Worm (Caenorhabditis elegans) whole organism, early embryonic: Measurements from ENCODE around the gene eng-1.

Experiments used
- B0310.2 ChIP-seq: sonication (generic microtip); optimal IDR thresholded peaks from 2 replicates; lab custom pipeline; 2016; ENCODE audit warnings: mild to moderate bottlenecking, missing genetic modification characterization, missing compliant biosample characterization
- F13C5.2 ChIP-seq: sonication (generic microtip); optimal IDR thresholded peaks from 2 replicates; lab custom pipeline; 2017; ENCODE audit warnings: mild to moderate bottlenecking, missing genetic modification characterization, inconsistent platforms, missing compliant biosample characterization
- aly-1 ChIP-seq: sonication (generic microtip); optimal IDR thresholded peaks from 2 replicates; lab custom pipeline; 2016; ENCODE audit warnings: missing genetic modification characterization, missing compliant biosample characterization
- ama-1 ChIP-seq: fragments of 150-350 bp; optimal IDR thresholded peaks from 2 replicates; lab custom pipeline; 2014
- ceh-13 ChIP-seq: fragments of 200-800 bp; sonication (Bioruptor generic); optimal IDR thresholded peaks from 2 replicates; lab custom pipeline; 2018; ENCODE audit warnings: mild to moderate bottlenecking, missing genetic modification characterization, missing compliant biosample characterization
- ceh-36 ChIP-seq: sonication (generic microtip); optimal IDR thresholded peaks from 2 replicates; lab custom pipeline; 2016; ENCODE audit warnings: missing genetic modification characterization, inconsistent platforms, missing compliant biosample characterization
- ets-7 ChIP-seq: sonication (generic microtip); optimal IDR thresholded peaks from 2 replicates; lab custom pipeline; 2016; ENCODE audit warnings: missing genotype, missing genetic modification characterization, missing compliant biosample characterization
- flt-1 ChIP-seq: fragments of 200-800 bp; sonication (Bioruptor generic); IDR thresholded peaks from 2 replicates; pipeline ENCODE4 v1.3.6; 2022; ENCODE audit warnings: missing genetic modification characterization, missing compliant biosample characterization
- hmbx-1 ChIP-seq: sonication (generic microtip); optimal IDR thresholded peaks from 2 replicates; lab custom pipeline; 2016; ENCODE audit warnings: mild to moderate bottlenecking, missing genetic modification characterization, missing compliant biosample characterization
- hmg-4 ChIP-seq: fragments of 200-800 bp; sonication (Bioruptor generic); optimal IDR thresholded peaks from 2 replicates; lab custom pipeline; 2018; ENCODE audit warnings: mild to moderate bottlenecking, missing genetic modification characterization, missing compliant biosample characterization
- hnd-1 ChIP-seq: sonication (generic microtip); optimal IDR thresholded peaks from 2 replicates; lab custom pipeline; 2016; ENCODE audit warnings: missing genetic modification characterization, missing compliant biosample characterization
- pes-1 ChIP-seq: fragments of 200-800 bp; sonication (Bioruptor generic); IDR thresholded peaks from 2 replicates; pipeline ENCODE4 v1.3.6; 2022; ENCODE audit warnings: missing genetic modification reagents, missing genetic modification characterization, missing compliant biosample characterization
- scrt-1 ChIP-seq: fragments of 200-800 bp; sonication (Bioruptor generic); IDR thresholded peaks from 2 replicates; pipeline ENCODE4 v1.3.6; 2022; ENCODE audit warnings: missing genetic modification characterization, missing compliant biosample characterization
- sea-1 ChIP-seq: fragments of 200-800 bp; sonication (Bioruptor generic); conservative IDR thresholded peaks from 2 replicates; pipeline ENCODE4 v1.3.6; 2022; ENCODE audit warnings: missing genetic modification characterization, missing compliant biosample characterization
- tbx-11 ChIP-seq: fragments of 200-800 bp; sonication (Bioruptor generic); IDR thresholded peaks from 2 replicates; pipeline ENCODE4 v1.3.6; 2022; ENCODE audit warnings: missing genetic modification characterization, missing compliant biosample characterization
- tbx-37 ChIP-seq: fragments of 200-800 bp; sonication (Bioruptor generic); conservative IDR thresholded peaks from 2 replicates; pipeline ENCODE4 v1.3.6; 2022; ENCODE audit warnings: missing genetic modification reagents, missing genetic modification characterization, missing compliant biosample characterization
- tra-4 ChIP-seq: sonication (generic microtip); optimal IDR thresholded peaks from 2 replicates; lab custom pipeline; 2017; ENCODE audit warnings: missing genetic modification characterization, missing compliant biosample characterization

Gene eng-1

DNA sequence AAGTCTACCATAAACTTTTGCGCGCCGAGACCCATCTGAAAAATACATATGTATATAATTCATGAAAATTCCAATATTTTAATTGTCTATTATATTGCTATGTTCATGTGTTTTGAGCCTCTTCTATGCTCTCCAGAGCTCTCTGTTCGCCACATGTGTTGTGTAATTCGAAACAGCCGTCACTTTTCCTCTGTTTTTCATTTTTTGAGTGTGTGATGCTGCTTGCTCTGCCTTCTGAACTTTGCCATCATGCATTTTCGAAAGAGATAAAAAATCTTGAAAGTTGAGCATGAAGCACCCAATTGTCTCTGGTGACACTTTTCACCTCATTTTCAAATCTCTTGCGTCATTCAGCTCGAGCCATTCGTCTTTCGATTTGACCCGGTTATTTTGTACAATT lies 4.0 kb upstream of the eng-1 start:
- TF ChIP-seq ceh-36 (tag; lab: Kevin White, UChicago) (no peak), sea-1 (GFP tag; lab: Robert Waterston, UW) (no peak), tra-4 (tag; lab: Kevin White, UChicago) (no peak), tbx-37 (GFP tag; lab: Robert Waterston, UW) (no peak), hmbx-1 (tag; lab: Kevin White, UChicago) (no peak), hnd-1 (tag; lab: Kevin White, UChicago) (no peak), pes-1 (GFP tag; lab: Robert Waterston, UW) (no peak), hmg-4 (GFP tag; lab: Kevin White, UChicago) (no peak), aly-1 (tag; lab: Kevin White, UChicago) (no peak), B0310.2 (tag; lab: Kevin White, UChicago) (no peak), scrt-1 (GFP tag; lab: Robert Waterston, UW) (no peak), ama-1 (lab: Kevin White, UChicago) (no peak), ceh-13 (no peak), flt-1 (GFP tag; lab: Robert Waterston, UW) (no peak), F13C5.2 (tag; lab: Kevin White, UChicago) (no peak), ets-7 (tag; lab: Kevin White, UChicago) (no peak), tbx-11 (GFP tag; lab: Robert Waterston, UW) (no peak)

DNA sequence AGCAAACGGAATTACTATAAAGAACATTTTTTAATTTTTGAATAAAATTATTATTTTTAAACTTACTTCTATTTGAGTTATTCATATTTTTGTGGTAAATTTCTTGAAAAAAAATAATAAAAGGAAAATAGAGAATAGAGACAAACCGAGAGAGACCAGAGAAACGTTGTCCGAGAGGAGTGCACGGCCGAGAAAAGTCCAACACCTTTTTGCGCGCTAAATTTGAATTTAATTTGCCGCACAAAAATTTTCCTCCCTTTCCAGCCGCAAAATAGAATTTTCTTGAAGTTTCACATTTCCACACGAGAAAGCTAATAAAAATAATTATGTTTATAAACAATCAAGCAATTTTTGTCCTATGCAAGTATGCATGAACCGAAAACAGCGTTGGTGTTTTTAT lies 3.5 kb upstream of the eng-1 start, which contains the start of the genes F01F1.11 and F01F1.3:
Gene F01F1.11 (minus strand): TSS at position 118 of the 400 bp plus-strand sequence.
Gene F01F1.3 (plus strand): TSS at position 179 of the 400 bp plus-strand sequence.
- peak; percentile 66; the same call in 1 of the 2 replicates for TF ChIP-seq tbx-37 (GFP tag; lab: Robert Waterston, UW)
- no peak for TF ChIP-seq ama-1 (lab: Kevin White, UChicago)
- no peak for TF ChIP-seq hmg-4 (GFP tag; lab: Kevin White, UChicago)
- no peak for TF ChIP-seq aly-1 (tag; lab: Kevin White, UChicago)
- no peak for TF ChIP-seq scrt-1 (GFP tag; lab: Robert Waterston, UW)
- no peak for TF ChIP-seq ceh-36 (tag; lab: Kevin White, UChicago)
- TF ChIP-seq pes-1 (GFP tag; lab: Robert Waterston, UW) = peak; percentile 53; the same call in 1 of the 2 replicates
- TF ChIP-seq tra-4 (tag; lab: Kevin White, UChicago) = no peak
- no peak for TF ChIP-seq F13C5.2 (tag; lab: Kevin White, UChicago)
- TF ChIP-seq sea-1 (GFP tag; lab: Robert Waterston, UW) = no peak
- TF ChIP-seq B0310.2 (tag; lab: Kevin White, UChicago) = no peak
- no peak for TF ChIP-seq hnd-1 (tag; lab: Kevin White, UChicago)
- no peak for TF ChIP-seq hmbx-1 (tag; lab: Kevin White, UChicago)
- TF ChIP-seq ceh-13 = no peak
- TF ChIP-seq flt-1 (GFP tag; lab: Robert Waterston, UW) = no peak
- TF ChIP-seq tbx-11 (GFP tag; lab: Robert Waterston, UW) = no peak

DNA sequence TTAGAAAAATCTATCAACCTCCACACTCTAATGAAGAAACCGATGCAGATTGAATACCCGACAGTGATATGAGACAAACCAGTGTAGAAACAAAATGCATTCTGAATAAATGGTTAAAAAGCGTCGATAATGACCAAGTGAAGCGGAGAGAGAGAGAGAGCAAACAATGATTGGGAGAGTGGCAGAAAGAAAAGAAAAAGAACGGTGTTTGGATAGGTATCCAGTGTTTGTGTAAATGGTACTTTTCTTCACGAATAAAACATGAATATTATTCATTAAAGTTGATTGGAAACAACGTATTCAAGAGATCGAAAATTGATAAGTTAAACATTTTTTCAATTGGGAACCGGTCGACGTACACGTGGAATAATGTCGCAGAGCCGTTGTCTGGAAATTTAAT lies 1.1 kb upstream of the eng-1 start, which contains the start of gene F01F1.15:
Gene F01F1.15 (minus strand): TSS at position 101 of the 400 bp plus-strand sequence.
- TF ChIP-seq ceh-36 (tag; lab: Kevin White, UChicago) (no peak), sea-1 (GFP tag; lab: Robert Waterston, UW) (no peak), F13C5.2 (tag; lab: Kevin White, UChicago) (no peak), ama-1 (lab: Kevin White, UChicago) (no peak), ceh-13 (no peak), tbx-37 (GFP tag; lab: Robert Waterston, UW) (no peak), hmbx-1 (tag; lab: Kevin White, UChicago) (no peak), hnd-1 (tag; lab: Kevin White, UChicago) (no peak), tra-4 (tag; lab: Kevin White, UChicago) (no peak), aly-1 (tag; lab: Kevin White, UChicago) (no peak), B0310.2 (tag; lab: Kevin White, UChicago) (no peak), hmg-4 (GFP tag; lab: Kevin White, UChicago) (no peak), tbx-11 (GFP tag; lab: Robert Waterston, UW) (no peak), pes-1 (GFP tag; lab: Robert Waterston, UW) (no peak), flt-1 (GFP tag; lab: Robert Waterston, UW) (no peak)

DNA sequence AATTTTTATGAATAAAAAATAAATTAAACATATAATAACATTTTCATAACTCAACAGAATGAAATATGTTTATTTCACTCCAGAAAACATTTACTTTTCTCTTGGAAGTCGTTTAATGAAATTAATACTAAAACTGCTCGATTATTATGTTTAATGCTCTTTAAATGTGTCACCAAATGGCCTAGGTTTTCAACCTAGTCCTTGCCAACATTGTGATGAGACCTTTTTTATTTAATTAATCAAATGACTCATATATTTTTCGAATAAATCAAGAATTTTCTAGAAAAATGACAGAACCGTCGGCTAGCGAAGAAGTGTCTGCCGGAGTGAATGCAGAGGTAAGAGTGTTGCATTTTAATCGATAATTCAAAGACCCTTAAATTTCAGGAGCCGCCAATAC lies 4.0 kb downstream of the eng-1 start, which contains the start of gene rabn-5:
Gene rabn-5 (plus strand): TSS at position 284 of the 400 bp plus-strand sequence.
- TF ChIP-seq B0310.2 (tag; lab: Kevin White, UChicago) (no peak), aly-1 (tag; lab: Kevin White, UChicago) (no peak), pes-1 (GFP tag; lab: Robert Waterston, UW) (no peak)

DNA sequence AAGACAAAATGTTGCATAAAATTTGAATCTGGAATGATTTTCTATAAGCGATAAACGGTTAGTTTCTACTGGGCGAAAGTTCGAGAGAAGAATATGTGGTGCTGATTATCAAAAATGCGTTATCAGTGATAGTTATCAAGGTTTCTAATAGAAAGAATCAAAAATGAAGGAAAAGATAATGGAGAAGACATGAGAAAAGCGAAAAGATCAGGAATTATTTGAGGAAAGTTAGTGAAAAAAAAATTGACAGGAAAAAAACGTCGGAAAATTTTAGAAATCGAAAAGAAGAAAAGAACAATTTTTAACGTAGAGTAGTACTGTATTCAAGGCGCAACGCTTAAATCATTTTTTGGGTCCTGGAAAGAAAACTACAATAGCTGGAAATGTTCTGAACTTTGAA lies 4.5 kb downstream of the eng-1 start, which contains the start of gene dnpp-1:
Gene dnpp-1 (minus strand): TSS at position 30 of the 400 bp plus-strand sequence.
- TF ChIP-seq ama-1 (lab: Kevin White, UChicago) (no peak), hmbx-1 (tag; lab: Kevin White, UChicago) (no peak), ets-7 (tag; lab: Kevin White, UChicago) (no peak), ceh-13 (no peak), F13C5.2 (tag; lab: Kevin White, UChicago) (no peak), sea-1 (GFP tag; lab: Robert Waterston, UW) (no peak), tbx-11 (GFP tag; lab: Robert Waterston, UW) (no peak), hmg-4 (GFP tag; lab: Kevin White, UChicago) (no peak), flt-1 (GFP tag; lab: Robert Waterston, UW) (no peak), ceh-36 (tag; lab: Kevin White, UChicago) (no peak), tbx-37 (GFP tag; lab: Robert Waterston, UW) (no peak), pes-1 (GFP tag; lab: Robert Waterston, UW) (no peak), scrt-1 (GFP tag; lab: Robert Waterston, UW) (no peak), aly-1 (tag; lab: Kevin White, UChicago) (no peak), hnd-1 (tag; lab: Kevin White, UChicago) (no peak), tra-4 (tag; lab: Kevin White, UChicago) (no peak), B0310.2 (tag; lab: Kevin White, UChicago) (no peak)

DNA sequence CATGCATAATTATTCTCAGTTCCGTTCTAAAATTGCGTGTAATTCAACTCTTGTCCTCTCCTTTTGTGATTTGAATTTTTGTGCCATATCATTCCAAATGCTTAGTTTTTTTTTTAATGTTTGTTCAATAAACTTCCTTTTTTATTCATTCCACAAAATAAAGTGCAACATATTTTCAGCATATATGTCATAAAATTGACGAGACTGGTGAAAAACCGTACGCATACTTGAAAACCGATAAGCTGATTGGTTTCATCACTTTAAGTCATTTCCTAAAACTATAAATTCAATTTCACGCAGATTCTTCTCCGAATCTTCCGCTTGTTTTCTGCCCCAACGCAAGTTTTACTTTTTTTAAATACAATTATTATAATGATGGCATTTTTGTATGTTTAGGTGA lies 9.3 kb downstream of the eng-1 start, which contains the start of gene dpf-4:
Gene dpf-4 (plus strand): TSS at position 301 of the 400 bp plus-strand sequence.
- no peak for TF ChIP-seq tra-4 (tag; lab: Kevin White, UChicago)
